Worm (Caenorhabditis elegans) whole organism, L2 larva: ENCODE measurements around the gene srd-1.
A peak's percentile ranks its signal among the peaks of the same experiment; 100 is the strongest.

Source experiments
- C34F6.9 ChIP-seq: fragments of 150-350 bp; optimal IDR thresholded peaks from 2 replicates; lab custom pipeline; 2014; ENCODE audit warnings: missing biosample characterization, missing genetic modification characterization
- F13H6.1 ChIP-seq: sonication (generic microtip); optimal IDR thresholded peaks from 2 replicates; lab custom pipeline; 2016; ENCODE audit warnings: missing genetic modification characterization, missing compliant biosample characterization
- R02D3.7 ChIP-seq: fragments of 150-350 bp; optimal IDR thresholded peaks from 2 replicates; lab custom pipeline; 2014; ENCODE audit warnings: missing biosample characterization, missing genetic modification characterization
- Y55F3AM.14 ChIP-seq: fragments of 200-800 bp; sonication (Bioruptor generic); optimal IDR thresholded peaks from 2 replicates; lab custom pipeline; 2018; ENCODE audit warnings: mild to moderate bottlenecking, missing genetic modification characterization, missing compliant biosample characterization
- alr-1 ChIP-seq: fragments of 150-350 bp; optimal IDR thresholded peaks from 2 replicates; lab custom pipeline; 2014; ENCODE audit warnings: missing biosample characterization, missing genetic modification characterization
- aly-2 ChIP-seq: fragments of 150-350 bp; optimal IDR thresholded peaks from 2 replicates; lab custom pipeline; 2014; ENCODE audit warnings: missing biosample characterization, missing genetic modification characterization
- ama-1 ChIP-seq: fragments of 150-350 bp; optimal IDR thresholded peaks from 2 replicates; lab custom pipeline; 2018; ENCODE audit warnings: inconsistent platforms
- blmp-1 ChIP-seq: sonication (generic microtip); optimal IDR thresholded peaks from 2 replicates; lab custom pipeline; 2017; ENCODE audit warnings: missing genetic modification characterization, mild to moderate bottlenecking, missing compliant biosample characterization, antibody characterized with exemption, moderate library complexity; ENCODE audit not compliant: insufficient read depth
- ceh-16 ChIP-seq: fragments of 150-350 bp; optimal IDR thresholded peaks from 2 replicates; lab custom pipeline; 2014; ENCODE audit warnings: missing biosample characterization, missing genetic modification characterization
- ceh-82 ChIP-seq: fragments of 150-350 bp; optimal IDR thresholded peaks from 2 replicates; lab custom pipeline; 2014; ENCODE audit warnings: missing biosample characterization, missing genetic modification characterization
- crh-2 ChIP-seq: sonication (generic microtip); optimal IDR thresholded peaks from 2 replicates; lab custom pipeline; 2017; ENCODE audit warnings: missing biosample characterization, missing genetic modification characterization
- elt-3 ChIP-seq: sonication (generic microtip); optimal IDR thresholded peaks from 2 replicates; lab custom pipeline; 2017; ENCODE audit warnings: missing biosample characterization, missing genetic modification characterization
- fos-1 ChIP-seq: fragments of 150-350 bp; optimal IDR thresholded peaks from 2 replicates; lab custom pipeline; 2014; ENCODE audit warnings: missing biosample characterization, missing genetic modification characterization
- gmeb-1 ChIP-seq: fragments of 150-350 bp; optimal IDR thresholded peaks from 2 replicates; lab custom pipeline; 2014; ENCODE audit warnings: missing biosample characterization, missing genetic modification characterization
- lin-11 ChIP-seq: fragments of 150-350 bp; sonication (generic microtip); optimal IDR thresholded peaks from 2 replicates; lab custom pipeline; 2014; ENCODE audit warnings: missing biosample characterization, missing genetic modification characterization, inconsistent platforms, mixed read lengths
- lin-13 ChIP-seq: fragments of 150-350 bp; optimal IDR thresholded peaks from 2 replicates; lab custom pipeline; 2014; ENCODE audit warnings: missing biosample characterization, missing genetic modification reagents, missing genetic modification characterization
- lin-39 ChIP-seq: fragments of 150-350 bp; optimal IDR thresholded peaks from 2 replicates; lab custom pipeline; 2014; ENCODE audit warnings: missing biosample characterization, missing genetic modification reagents, missing genetic modification characterization
- lsy-2 ChIP-seq, 2 experiments: fragments of 150-350 bp in 1 of 2; sonication (generic microtip) in 1 of 2; optimal IDR thresholded peaks; 2 replicates each; lab custom pipeline; 2014 to 2017; ENCODE audit warnings: missing biosample characterization in 2 of 2, missing genetic modification characterization in 2 of 2
- mab-5 ChIP-seq: fragments of 150-350 bp; optimal IDR thresholded peaks from 2 replicates; lab custom pipeline; 2014; ENCODE audit warnings: missing biosample characterization, missing genetic modification characterization
- nhr-11 ChIP-seq: fragments of 150-350 bp; optimal IDR thresholded peaks from 2 replicates; lab custom pipeline; 2014; ENCODE audit warnings: missing biosample characterization, missing genetic modification characterization
- nhr-12 ChIP-seq: fragments of 150-350 bp; optimal IDR thresholded peaks from 2 replicates; lab custom pipeline; 2014; ENCODE audit warnings: missing biosample characterization, missing genetic modification characterization
- nhr-129 ChIP-seq: fragments of 150-350 bp; optimal IDR thresholded peaks from 2 replicates; lab custom pipeline; 2014; ENCODE audit warnings: missing biosample characterization, missing genetic modification characterization
- nhr-21 ChIP-seq: fragments of 150-350 bp; optimal IDR thresholded peaks from 2 replicates; lab custom pipeline; 2014; ENCODE audit warnings: missing biosample characterization, missing genetic modification characterization
- nhr-23 ChIP-seq: fragments of 150-350 bp; optimal IDR thresholded peaks from 2 replicates; lab custom pipeline; 2014; ENCODE audit warnings: missing biosample characterization, missing genetic modification reagents, missing genetic modification characterization
- nhr-77 ChIP-seq: fragments of 150-350 bp; optimal IDR thresholded peaks from 2 replicates; lab custom pipeline; 2014; ENCODE audit warnings: missing biosample characterization, missing genetic modification characterization
- sem-4 ChIP-seq: fragments of 150-350 bp; optimal IDR thresholded peaks from 2 replicates; lab custom pipeline; 2014; ENCODE audit warnings: missing biosample characterization, missing genetic modification reagents, missing genetic modification characterization
- skn-1 ChIP-seq: sonication (generic microtip); optimal IDR thresholded peaks from 2 replicates; lab custom pipeline; 2017; ENCODE audit warnings: missing biosample characterization, missing genetic modification characterization
- sma-3 ChIP-seq: sonication (generic microtip); optimal IDR thresholded peaks from 2 replicates; lab custom pipeline; 2016; ENCODE audit warnings: missing genetic modification reagents, missing genetic modification characterization, missing compliant biosample characterization
- sma-9 ChIP-seq, 2 experiments: fragments of 150-350 bp in 1 of 2; sonication (generic microtip) in 1 of 2; optimal IDR thresholded peaks; 2 replicates each; lab custom pipeline; 2014 to 2016; ENCODE audit warnings: missing genetic modification characterization in 2 of 2, mild to moderate bottlenecking in 1 of 2, missing biosample characterization in 1 of 2, missing compliant biosample characterization in 1 of 2, missing genetic modification reagents in 1 of 2, moderate library complexity in 1 of 2
- snpc-4 ChIP-seq: fragments of 150-350 bp; optimal IDR thresholded peaks from 2 replicates; lab custom pipeline; 2014; ENCODE audit warnings: missing biosample characterization, missing genetic modification characterization
- unc-39 ChIP-seq: fragments of 150-350 bp; optimal IDR thresholded peaks from 2 replicates; lab custom pipeline; 2014; ENCODE audit warnings: missing biosample characterization, missing genetic modification characterization
- unc-55 ChIP-seq: fragments of 150-350 bp; sonication (generic microtip); optimal IDR thresholded peaks from 3 replicates; lab custom pipeline; 2014; ENCODE audit warnings: missing biosample characterization, missing genetic modification reagents, missing genetic modification characterization
- zag-1 ChIP-seq: fragments of 150-350 bp; optimal IDR thresholded peaks from 2 replicates; lab custom pipeline; 2014; ENCODE audit warnings: missing biosample characterization, missing genetic modification characterization
- ztf-1 ChIP-seq: fragments of 200-800 bp; sonication (Bioruptor generic); conservative IDR thresholded peaks from 2 replicates; pipeline ENCODE4 v1.3.6; 2022; ENCODE audit warnings: missing genetic modification characterization, missing compliant biosample characterization
- ztf-11 ChIP-seq: sonication (generic microtip); optimal IDR thresholded peaks from 2 replicates; lab custom pipeline; 2017; ENCODE audit warnings: missing biosample characterization, missing genetic modification characterization
- ztf-4 ChIP-seq: fragments of 150-350 bp; optimal IDR thresholded peaks from 2 replicates; lab custom pipeline; 2014; ENCODE audit warnings: missing biosample characterization, missing genetic modification characterization

srd-1 gene

ce11 chrII:10192207-10192606 is 9.7 kb upstream of the srd-1 start, which contains the start of gene R05H5.7:
Gene R05H5.7, plus strand, starts transcription at chrII:10192507.
- TF ChIP-seq skn-1, result no peak
- TF ChIP-seq, all 48 proteins: peak for 0

- TF ChIP-seq nhr-21 (tag; lab: Kevin White, UChicago), result no peak
- no peak for TF ChIP-seq nhr-11 (tag; lab: Kevin White, UChicago)
These were observed 6.8 kb upstream of the srd-1 start, which contains the start of gene cdc-25.4 for ce11 chrII:10189369-10189768. Gene cdc-25.4, minus strand, starts transcription at chrII:10189469.

DNA sequence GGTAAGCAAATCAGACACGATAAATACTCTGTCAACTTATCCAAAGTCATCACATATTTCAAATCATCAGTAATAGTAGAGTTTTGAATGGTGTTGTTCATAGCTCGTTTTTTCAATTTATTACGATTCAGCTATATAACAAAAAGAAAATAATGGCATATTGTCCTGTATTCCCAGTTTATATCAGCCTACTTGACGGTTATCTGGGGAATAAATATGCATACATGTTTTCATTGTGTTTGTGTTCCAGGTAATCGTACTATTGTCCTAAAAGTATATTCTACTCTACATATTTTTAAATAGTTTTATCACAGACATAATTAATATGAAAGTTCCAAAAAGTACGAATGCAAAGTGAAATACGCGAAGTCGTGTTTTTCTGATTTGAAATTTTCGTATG is 5.3 kb upstream of the srd-1 start, which contains the start of gene srd-2:
Gene srd-2, minus strand, starts transcription at position 101 of the 400 bp plus-strand sequence.
- TF ChIP-seq aly-2 (tag; lab: Kevin White, UChicago) (no peak), sma-9 (GFP tag; optimal IDR thresholded peaks at IDR 0.05; lab: Kevin White, UChicago) (no peak), sma-9 (tag; optimal IDR thresholded peaks at IDR 0.05; lab: Kevin White, UChicago) (no peak), nhr-23 (tag; lab: Kevin White, UChicago) (no peak), ama-1 (lab: Kevin White, UChicago) (no peak), ztf-1 (GFP tag; lab: Robert Waterston, UW) (no peak), sma-3 (no peak), nhr-77 (tag; lab: Kevin White, UChicago) (no peak), ztf-11 (tag; lab: Kevin White, UChicago) (no peak), alr-1 (no peak), mab-5 (tag; lab: Kevin White, UChicago) (no peak), gmeb-1 (no peak), R02D3.7 (tag; lab: Kevin White, UChicago) (no peak), nhr-11 (tag; lab: Kevin White, UChicago) (no peak), snpc-4 (no peak), nhr-21 (tag; lab: Kevin White, UChicago) (no peak), unc-55 (GFP tag; lab: Kevin White, UChicago) (no peak), nhr-129 (tag; lab: Kevin White, UChicago) (no peak), ztf-4 (no peak), elt-3 (tag; lab: Kevin White, UChicago) (no peak)

ce11 chrII:10174338-10174737 is 8.2 kb downstream of the srd-1 start, which contains the start of gene F33H1.4:
Gene F33H1.4, plus strand, starts transcription at chrII:10174648.
- peak; percentile 71 for TF ChIP-seq unc-55 (GFP tag; lab: Kevin White, UChicago)
- no peak for TF ChIP-seq zag-1
- TF ChIP-seq sma-3, result peak; percentile 24
- TF ChIP-seq ztf-1 (GFP tag; lab: Robert Waterston, UW), result no peak
- TF ChIP-seq aly-2 (tag; lab: Kevin White, UChicago), result no peak
- TF ChIP-seq skn-1, result no peak
- TF ChIP-seq nhr-129 (tag; lab: Kevin White, UChicago), result peak; percentile 47
- TF ChIP-seq ceh-16 (tag; lab: Kevin White, UChicago), result no peak
- TF ChIP-seq lin-11 (tag; lab: Kevin White, UChicago), result peak; percentile 37
- TF ChIP-seq nhr-77 (tag; lab: Kevin White, UChicago), result no peak
- TF ChIP-seq sma-9 (GFP tag; optimal IDR thresholded peaks at IDR 0.05; lab: Kevin White, UChicago), result peak; percentile 48
- no peak for TF ChIP-seq sma-9 (tag; optimal IDR thresholded peaks at IDR 0.05; lab: Kevin White, UChicago)
- TF ChIP-seq crh-2 (tag; lab: Kevin White, UChicago), result no peak
- no peak for TF ChIP-seq ceh-82 (tag; lab: Kevin White, UChicago)
- peak; percentile 44 for TF ChIP-seq nhr-21 (tag; lab: Kevin White, UChicago)
- no peak for TF ChIP-seq sem-4 (tag; lab: Kevin White, UChicago)
- TF ChIP-seq lin-39 (tag; lab: Kevin White, UChicago), result no peak
- TF ChIP-seq F13H6.1, result no peak
- TF ChIP-seq C34F6.9 (tag; lab: Kevin White, UChicago), result peak; percentile 76
- peak; percentile 61 to 96 for TF ChIP-seq lsy-2 (tag; optimal IDR thresholded peaks at IDR 0.05; lab: Kevin White, UChicago)
- peak; percentile 38 for TF ChIP-seq fos-1 (tag; lab: Kevin White, UChicago)
- no peak for TF ChIP-seq unc-39 (tag; lab: Kevin White, UChicago)
- no peak for TF ChIP-seq nhr-23 (tag; lab: Kevin White, UChicago)
- peak; percentile 98 for TF ChIP-seq lin-13 (GFP tag; lab: Kevin White, UChicago)
- TF ChIP-seq blmp-1 (tag; lab: Kevin White, UChicago), result peak; percentile 68
- TF ChIP-seq Y55F3AM.14 (GFP tag; lab: Kevin White, UChicago), result no peak
- no peak for TF ChIP-seq gmeb-1
- no peak for TF ChIP-seq nhr-12
